Fruit fly (Drosophila melanogaster) Kc167 (cell line): ENCODE results near the gene sav.

Source experiments
- Myc ChIP-seq: fragments of >200 bp; optimal IDR thresholded peaks from 2 replicates; lab custom pipeline; 2017; ENCODE audit warnings: missing external identifiers
- Sin3A ChIP-seq: fragments of >200 bp; optimal IDR thresholded peaks from 2 replicates; lab custom pipeline; 2018; ENCODE audit warnings: missing external identifiers
- h ChIP-seq: fragments of >200 bp; optimal IDR thresholded peaks from 3 replicates; lab custom pipeline; 2018; ENCODE audit warnings: missing external identifiers
- insv ChIP-seq: fragments of >200 bp; optimal IDR thresholded peaks from 3 replicates; lab custom pipeline; 2018; ENCODE audit warnings: missing external identifiers
- psq ChIP-seq: fragments of >200 bp; optimal IDR thresholded peaks from 2 replicates; lab custom pipeline; 2017; ENCODE audit warnings: missing external identifiers
- ttk ChIP-seq: sonication (Bioruptor generic); optimal IDR thresholded peaks from 2 replicates; lab custom pipeline; 2017; ENCODE audit warnings: missing external identifiers

dm6 chr3R:23091586-23092228 is 30.6 kb upstream of the sav start, which contains the start of the genes CG17110 and CG6726:
- no peak for TF ChIP-seq h
- TF ChIP-seq Sin3A (lab: Kevin White, UChicago) = no peak
- no peak for TF ChIP-seq insv (lab: Kevin White, UChicago)
- no peak for TF ChIP-seq psq (lab: Kevin White, UChicago)
- no peak for TF ChIP-seq ttk
- no peak for TF ChIP-seq Myc (lab: Kevin White, UChicago)
